Fruit fly (Drosophila melanogaster) Kc167 (cell line): ENCODE measurements around the gene Nckx30C.

Source experiments
- Sin3A ChIP-seq: fragments of >200 bp; optimal IDR thresholded peaks from 2 replicates; lab custom pipeline; 2018; ENCODE audit warnings: missing external identifiers
- h ChIP-seq: fragments of >200 bp; optimal IDR thresholded peaks from 3 replicates; lab custom pipeline; 2018; ENCODE audit warnings: missing external identifiers
- psq ChIP-seq: fragments of >200 bp; optimal IDR thresholded peaks from 2 replicates; lab custom pipeline; 2017; ENCODE audit warnings: missing external identifiers
- ttk ChIP-seq: sonication (Bioruptor generic); optimal IDR thresholded peaks from 2 replicates; lab custom pipeline; 2017; ENCODE audit warnings: missing external identifiers

DNA sequence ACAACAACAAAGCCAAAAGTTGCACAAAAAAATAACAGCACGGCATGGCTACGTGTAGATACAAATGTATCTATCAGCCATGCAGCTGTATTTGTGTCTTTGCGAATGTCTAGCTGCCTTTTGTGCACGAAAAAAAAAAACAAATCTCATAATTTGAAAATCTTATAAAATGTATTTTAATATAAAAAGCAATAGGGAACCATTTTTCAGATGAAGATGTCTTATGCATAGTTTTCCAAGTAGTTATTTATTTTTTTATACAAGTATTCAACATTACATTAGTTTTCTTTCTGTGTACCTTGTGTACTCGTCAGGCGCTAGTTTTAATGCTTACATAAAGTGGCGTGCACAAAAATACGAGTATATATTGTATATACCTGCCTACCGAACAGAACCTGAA, 76.9 kb downstream of the Nckx30C start:
- TF ChIP-seq h (lab: Kevin White, UChicago) (no peak), psq (lab: Kevin White, UChicago) (no peak), Sin3A (no peak), ttk (lab: Kevin White, UChicago) (no peak)
